Fruit fly (Drosophila melanogaster) S2 (cell line): ENCODE measurements around the gene Mst84B.

Experiments
- CG8478 ChIP-seq: fragments of >200 bp; optimal IDR thresholded peaks from 2 replicates; lab custom pipeline; 2018
- CTCF ChIP-seq, 2 experiments: fragments of >200 bp; optimal IDR thresholded peaks; 2 replicates each; lab custom pipeline; 2018

dm6 chr3R:7083750-7084149 lies 21.8 kb downstream of the Mst84B start:
- TF ChIP-seq CTCF (optimal IDR thresholded peaks at IDR 0.05; lab: Kevin White, UChicago): no peak
- no peak for TF ChIP-seq CG8478
